Worm (Caenorhabditis elegans): ENCODE measurements around the gene T14B4.3.

T14B4.3 gene

ce11 chrII:6742614-6743013 is 7.9 kb downstream of the T14B4.3 start, which contains the start of gene F41G3.6:
Gene F41G3.6, plus strand, starts transcription at chrII:6742914.
- TF ChIP-seq Y55F3AM.14 (GFP tag; optimal IDR thresholded peaks at IDR 0.05) (no peak), elt-3 (tag; optimal IDR thresholded peaks at IDR 0.05) (no peak), nhr-25 (tag; optimal IDR thresholded peaks at IDR 0.05) (no peak), nhr-12 (tag; optimal IDR thresholded peaks at IDR 0.05) (no peak), ceh-16 (tag; optimal IDR thresholded peaks at IDR 0.05) (no peak), gmeb-1 (tag; optimal IDR thresholded peaks at IDR 0.05) (no peak), ZK546.5 (tag; optimal IDR thresholded peaks at IDR 0.05) (no peak), aly-2 (tag; optimal IDR thresholded peaks at IDR 0.05) (no peak), elt-1 (tag; optimal IDR thresholded peaks at IDR 0.05) (no peak), nhr-6 (tag; optimal IDR thresholded peaks at IDR 0.05) (no peak), mbf-1 (tag; optimal IDR thresholded peaks at IDR 0.05) (no peak), sma-3 (GFP tag; optimal IDR thresholded peaks at IDR 0.05) (no peak), alr-1 (tag; optimal IDR thresholded peaks at IDR 0.05) (no peak)

ce11 chrII:6744648-6745047 is 9.9 kb downstream of the T14B4.3 start, which contains the start of gene ins-15:
Gene ins-15, minus strand, starts transcription at chrII:6744748.
- TF ChIP-seq ztf-11 (tag; optimal IDR thresholded peaks at IDR 0.05) (no peak), nhr-25 (tag; optimal IDR thresholded peaks at IDR 0.05) (no peak), peb-1 (tag; optimal IDR thresholded peaks at IDR 0.05) (no peak), lin-11 (tag; optimal IDR thresholded peaks at IDR 0.05) (no peak), nhr-21 (tag; optimal IDR thresholded peaks at IDR 0.05) (no peak), unc-39 (tag; optimal IDR thresholded peaks at IDR 0.05) (no peak), Y55F3AM.14 (GFP tag; optimal IDR thresholded peaks at IDR 0.05) (no peak), dmd-4 (tag; optimal IDR thresholded peaks at IDR 0.05) (no peak), aly-2 (tag; optimal IDR thresholded peaks at IDR 0.05) (no peak), skn-1 (tag; optimal IDR thresholded peaks at IDR 0.05) (no peak), elt-1 (tag; optimal IDR thresholded peaks at IDR 0.05) (no peak), mab-5 (tag; optimal IDR thresholded peaks at IDR 0.05) (no peak), sma-9 (GFP tag; optimal IDR thresholded peaks at IDR 0.05) (no peak), sma-9 (tag; optimal IDR thresholded peaks at IDR 0.05) (no peak), C34F6.9 (tag; optimal IDR thresholded peaks at IDR 0.05) (no peak), mdl-1 (tag; optimal IDR thresholded peaks at IDR 0.05) (no peak), nhr-6 (tag; optimal IDR thresholded peaks at IDR 0.05) (no peak), ceh-16 (tag; optimal IDR thresholded peaks at IDR 0.05) (no peak), lin-13 (GFP tag; optimal IDR thresholded peaks at IDR 0.05) (no peak)

- TF ChIP-seq fos-1 (tag; optimal IDR thresholded peaks at IDR 0.05) (no peak), dmd-4 (tag; optimal IDR thresholded peaks at IDR 0.05) (no peak), nhr-25 (tag; optimal IDR thresholded peaks at IDR 0.05) (no peak), snpc-4 (tag; optimal IDR thresholded peaks at IDR 0.05) (no peak), sma-9 (GFP tag; optimal IDR thresholded peaks at IDR 0.05) (peak; percentile 33), sma-9 (tag; optimal IDR thresholded peaks at IDR 0.05) (no peak), mbf-1 (tag; optimal IDR thresholded peaks at IDR 0.05) (no peak), gmeb-1 (tag; optimal IDR thresholded peaks at IDR 0.05) (no peak), lin-11 (tag; optimal IDR thresholded peaks at IDR 0.05) (no peak)
Measured at ce11 chrII:6745783-6746182, 11.0 kb downstream of the T14B4.3 start, which contains the start of gene ins-14. Gene ins-14, minus strand, starts transcription at chrII:6745814.

ce11 chrII:6746404-6746803 is 11.7 kb downstream of the T14B4.3 start, which contains the start of gene F41G3.5:
Gene F41G3.5, plus strand, starts transcription at chrII:6746704.
- TF ChIP-seq C34F6.9 (tag; optimal IDR thresholded peaks at IDR 0.05) (no peak), lsy-2 (tag; optimal IDR thresholded peaks at IDR 0.05) (no peak), snpc-4 (tag; optimal IDR thresholded peaks at IDR 0.05) (no peak), nhr-21 (tag; optimal IDR thresholded peaks at IDR 0.05) (no peak), sma-3 (GFP tag; optimal IDR thresholded peaks at IDR 0.05) (no peak), nhr-129 (tag; optimal IDR thresholded peaks at IDR 0.05) (no peak), nhr-10 (tag; optimal IDR thresholded peaks at IDR 0.05) (no peak), F13H6.1 (tag; optimal IDR thresholded peaks at IDR 0.05) (no peak), egl-27 (tag; optimal IDR thresholded peaks at IDR 0.05) (no peak), nhr-77 (tag; optimal IDR thresholded peaks at IDR 0.05) (no peak), zag-1 (tag; optimal IDR thresholded peaks at IDR 0.05) (no peak), lin-39 (tag; optimal IDR thresholded peaks at IDR 0.05) (no peak), sma-9 (GFP tag; optimal IDR thresholded peaks at IDR 0.05) (no peak), sma-9 (tag; optimal IDR thresholded peaks at IDR 0.05) (no peak)

DNA sequence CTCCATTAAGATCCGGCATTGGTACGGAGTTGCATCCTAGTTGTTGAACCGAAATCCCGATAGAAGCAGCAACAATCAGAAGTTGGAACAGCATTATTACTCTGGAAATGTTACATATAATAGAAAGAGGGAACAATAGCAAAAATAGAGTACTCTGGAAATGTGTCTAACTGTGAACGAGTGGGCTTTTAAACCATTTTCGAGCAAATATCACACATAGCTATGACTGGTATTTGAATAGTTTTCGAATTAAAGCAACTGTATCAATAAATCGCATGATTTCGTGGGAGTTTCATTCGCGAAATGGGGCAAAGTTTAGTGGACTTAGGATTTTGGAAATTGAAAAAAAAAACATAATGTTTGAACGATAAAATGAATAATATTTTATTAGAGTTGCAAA is 14.7 kb downstream of the T14B4.3 start, which contains the start of gene F41G3.10:
Gene F41G3.10, minus strand, starts transcription at position 101 of the 400 bp plus-strand sequence.
- TF ChIP-seq nhr-129 (tag; optimal IDR thresholded peaks at IDR 0.05), result no peak
- no peak for TF ChIP-seq ceh-16 (tag; optimal IDR thresholded peaks at IDR 0.05)
- TF ChIP-seq ztf-4 (tag; optimal IDR thresholded peaks at IDR 0.05), result no peak
- no peak for TF ChIP-seq F13H6.1 (tag; optimal IDR thresholded peaks at IDR 0.05)
- TF ChIP-seq lsy-2 (tag; optimal IDR thresholded peaks at IDR 0.05), result no peak

All from whole organism, L2 larva.